Fruit fly (Drosophila melanogaster): ENCODE results near the gene cal1.

dm6 chr3R:17067721-17068120, 20.4 kb upstream of the cal1 start:
- no peak for TF ChIP-seq CG8301 (tag; optimal IDR thresholded peaks at IDR 0.05)
- no peak for TF ChIP-seq Pif1B (GFP tag; optimal IDR thresholded peaks at IDR 0.05)
- TF ChIP-seq fd96Ca (GFP tag; IDR thresholded peaks at IDR 0.05) = no peak
- no peak for TF ChIP-seq CG17806 (tag; optimal IDR thresholded peaks at IDR 0.05)
- TF ChIP-seq Snoo (tag; optimal IDR thresholded peaks at IDR 0.05) = no peak
- TF ChIP-seq CG8159 (tag; optimal IDR thresholded peaks at IDR 0.05) = no peak
- no peak for TF ChIP-seq EcR (GFP tag; optimal IDR thresholded peaks at IDR 0.05)
- TF ChIP-seq CG10348 (GFP tag; IDR thresholded peaks at IDR 0.05) = no peak
- TF ChIP-seq CG12605 (GFP tag; IDR thresholded peaks at IDR 0.05) = no peak
